Worm (Caenorhabditis elegans) whole organism, young adult: ENCODE results near the gene ptc-1.

Source experiments
- B0019.2 ChIP-seq: fragments of 200-800 bp; sonication (Bioruptor generic); conservative IDR thresholded peaks from 2 replicates; pipeline ENCODE4 v1.3.6; 2022; ENCODE audit warnings: missing genetic modification reagents, missing genetic modification characterization, missing compliant biosample characterization
- F55B11.4 ChIP-seq: sonication (generic microtip); optimal IDR thresholded peaks from 2 replicates; lab custom pipeline; 2016; ENCODE audit warnings: missing compliant biosample characterization, missing genetic modification characterization, borderline replicate concordance; ENCODE audit not compliant: insufficient read depth
- ZK185.1 ChIP-seq: sonication (generic microtip); optimal IDR thresholded peaks from 2 replicates; lab custom pipeline; 2016; ENCODE audit warnings: mild to moderate bottlenecking, missing genetic modification characterization, missing compliant biosample characterization; ENCODE audit not compliant: poor library complexity, severe bottlenecking
- athp-1 ChIP-seq: sonication (generic microtip); optimal IDR thresholded peaks from 2 replicates; lab custom pipeline; 2017; ENCODE audit warnings: mild to moderate bottlenecking, missing genetic modification characterization, missing compliant biosample characterization
- bed-1 ChIP-seq: fragments of 200-800 bp; sonication (Bioruptor generic); IDR thresholded peaks from 2 replicates; pipeline ENCODE4 v1.3.6; 2022; ENCODE audit warnings: missing genetic modification reagents, missing genetic modification characterization, missing compliant biosample characterization
- ccch-3 ChIP-seq: fragments of 200-800 bp; sonication (Bioruptor generic); optimal IDR thresholded peaks from 2 replicates; lab custom pipeline; 2018; ENCODE audit warnings: mild to moderate bottlenecking, missing genetic modification characterization, missing compliant biosample characterization
- ceh-100 ChIP-seq: fragments of 200-800 bp; sonication (Bioruptor generic); IDR thresholded peaks from 2 replicates; pipeline ENCODE4 v1.3.6; 2022; ENCODE audit warnings: missing genetic modification reagents, missing genetic modification characterization, missing compliant biosample characterization
- ceh-91 ChIP-seq: fragments of 200-800 bp; sonication (Bioruptor generic); IDR thresholded peaks from 2 replicates; pipeline ENCODE4 v1.3.6; 2022; ENCODE audit warnings: missing genetic modification reagents, missing genetic modification characterization, missing compliant biosample characterization
- dox-1 ChIP-seq: fragments of 200-800 bp; sonication (Bioruptor generic); IDR thresholded peaks from 2 replicates; pipeline ENCODE4 v1.3.6; 2022; ENCODE audit warnings: missing genetic modification reagents, missing genetic modification characterization, missing compliant biosample characterization
- dpff-1 ChIP-seq: sonication (generic microtip); optimal IDR thresholded peaks from 2 replicates; lab custom pipeline; 2017; ENCODE audit warnings: mild to moderate bottlenecking, missing genetic modification characterization, missing compliant biosample characterization
- egl-18 ChIP-seq: fragments of 200-800 bp; sonication (Bioruptor generic); IDR thresholded peaks from 2 replicates; pipeline ENCODE4 v1.3.6; 2022; ENCODE audit warnings: missing genetic modification reagents, missing genetic modification characterization, missing compliant biosample characterization
- hlh-26 ChIP-seq: fragments of 200-800 bp; sonication (Bioruptor generic); conservative IDR thresholded peaks from 2 replicates; pipeline ENCODE4 v1.3.6; 2022; ENCODE audit warnings: missing genetic modification reagents, missing genetic modification characterization, missing compliant biosample characterization
- lag-1 ChIP-seq: fragments of 200-800 bp; sonication (Bioruptor generic); IDR thresholded peaks from 2 replicates; pipeline ENCODE4 v1.3.6; 2022; ENCODE audit warnings: missing genetic modification reagents, missing genetic modification characterization, missing compliant biosample characterization
- lin-35 ChIP-seq, 3 experiments: fragments of 150-350 bp in 2 of 3; sonication (generic microtip) in 1 of 3; optimal IDR thresholded peaks; 2 replicates each; lab custom pipeline; 2014 to 2018; ENCODE audit warnings: missing biosample characterization in 3 of 3, missing genetic modification characterization in 3 of 3, missing genetic modification reagents in 3 of 3
- lsy-27 ChIP-seq: sonication (generic microtip); optimal IDR thresholded peaks from 2 replicates; lab custom pipeline; 2017; ENCODE audit warnings: missing genetic modification characterization, mild to moderate bottlenecking, missing compliant biosample characterization, antibody characterized with exemption, missing genotype, borderline replicate concordance; ENCODE audit not compliant: insufficient read depth
- mcd-1 ChIP-seq: fragments of 200-800 bp; sonication (Bioruptor generic); IDR thresholded peaks from 2 replicates; pipeline ENCODE4 v1.3.6; 2022; ENCODE audit warnings: missing genetic modification reagents, missing genetic modification characterization, missing compliant biosample characterization
- nfya-2 ChIP-seq: fragments of 200-800 bp; sonication (Bioruptor generic); IDR thresholded peaks from 2 replicates; pipeline ENCODE4 v1.3.6; 2022; ENCODE audit warnings: missing genetic modification reagents, missing genetic modification characterization, missing compliant biosample characterization
- nfyb-1 ChIP-seq: fragments of 200-800 bp; sonication (Bioruptor generic); IDR thresholded peaks from 2 replicates; pipeline ENCODE4 v1.3.6; 2022; ENCODE audit warnings: missing genetic modification reagents, missing genetic modification characterization, missing compliant biosample characterization
- nhr-179 ChIP-seq: sonication (generic microtip); optimal IDR thresholded peaks from 2 replicates; lab custom pipeline; 2016; ENCODE audit warnings: mild to moderate bottlenecking, missing genetic modification characterization, missing compliant biosample characterization
- nhr-27 ChIP-seq: fragments of 200-800 bp; sonication (Bioruptor generic); optimal IDR thresholded peaks from 2 replicates; lab custom pipeline; 2018; ENCODE audit warnings: mild to moderate bottlenecking, missing genetic modification characterization, moderate library complexity, missing compliant biosample characterization
- rec-8 ChIP-seq, 2 experiments: sonication (generic microtip); optimal IDR thresholded peaks; 2 replicates each; lab custom pipeline; 2016; ENCODE audit warnings: mild to moderate bottlenecking in 2 of 2, missing genetic modification characterization in 2 of 2, missing genetic modification reagents in 2 of 2, missing genotype in 2 of 2, missing biosample characterization in 1 of 2, missing compliant biosample characterization in 1 of 2, moderate library complexity in 1 of 2
- repo-1 ChIP-seq: sonication (generic microtip); optimal IDR thresholded peaks from 2 replicates; lab custom pipeline; 2017; ENCODE audit warnings: mild to moderate bottlenecking, missing genetic modification characterization, missing compliant biosample characterization
- sptf-2 ChIP-seq: fragments of 200-800 bp; sonication (Bioruptor generic); optimal IDR thresholded peaks from 2 replicates; lab custom pipeline; 2018; ENCODE audit warnings: mild to moderate bottlenecking, missing genetic modification characterization, missing compliant biosample characterization
- ztf-26 ChIP-seq: sonication (generic microtip); optimal IDR thresholded peaks from 2 replicates; lab custom pipeline; 2017; ENCODE audit warnings: missing genetic modification characterization, missing compliant biosample characterization

ptc-1 gene

ce11 chrII:7945168-7945567 is 52.1 kb downstream of the ptc-1 start, which contains the start of gene dbt-1 (continued):
- TF ChIP-seq nhr-179 (tag; lab: Kevin White, UChicago) (no peak), lag-1 (GFP tag; lab: Robert Waterston, UW) (no peak), ztf-26 (no peak), nhr-27 (tag; lab: Kevin White, UChicago) (no peak), egl-18 (GFP tag; lab: Robert Waterston, UW) (no peak)
- TF ChIP-seq, all 124 proteins: peak for 19

ce11 chrII:7946830-7947425 is 53.9 kb downstream of the ptc-1 start, which contains the start of gene ZK669.5:
Gene ZK669.5 (minus strand): TSS chrII:7946880.
- no peak for TF ChIP-seq ceh-91
- TF ChIP-seq ZK185.1: no peak
- TF ChIP-seq lin-35 (GFP tag; optimal IDR thresholded peaks at IDR 0.05; lab: Kevin White, UChicago): no peak
- TF ChIP-seq nfyb-1 (GFP tag; lab: Robert Waterston, UW): no peak
- TF ChIP-seq egl-18 (GFP tag; lab: Robert Waterston, UW): no peak
- TF ChIP-seq F55B11.4 (tag; lab: Kevin White, UChicago): no peak
- TF ChIP-seq B0019.2 (GFP tag; lab: Robert Waterston, UW): no peak
- TF ChIP-seq dox-1 (GFP tag; lab: Robert Waterston, UW): no peak
- TF ChIP-seq nfya-2 (GFP tag; lab: Robert Waterston, UW): no peak
- no peak for TF ChIP-seq rec-8 (tag; optimal IDR thresholded peaks at IDR 0.05; lab: Kevin White, UChicago)
- no peak for TF ChIP-seq bed-1 (GFP tag; lab: Robert Waterston, UW)
- no peak for TF ChIP-seq repo-1 (tag; lab: Kevin White, UChicago)
- TF ChIP-seq ceh-100 (GFP tag; lab: Robert Waterston, UW): no peak
- TF ChIP-seq ccch-3 (GFP tag; lab: Kevin White, UChicago): no peak

- TF ChIP-seq hlh-26 (GFP tag; lab: Robert Waterston, UW): no peak
- TF ChIP-seq mcd-1 (GFP tag; lab: Robert Waterston, UW): no peak
- TF ChIP-seq sptf-2 (GFP tag; lab: Kevin White, UChicago): no peak
- no peak for TF ChIP-seq athp-1
- no peak for TF ChIP-seq dpff-1 (tag; lab: Kevin White, UChicago)
- no peak for TF ChIP-seq lsy-27
Observed at ce11 chrII:7948278-7948677, 55.3 kb downstream of the ptc-1 start.
